Fruit fly (Drosophila melanogaster) S2 (cell line): Measurements from ENCODE around the gene Myo31DF.

ENCODE experiments used
- CG8478 ChIP-seq: fragments of >200 bp; optimal IDR thresholded peaks from 2 replicates; lab custom pipeline; 2018
- CTCF ChIP-seq, 2 experiments: fragments of >200 bp; optimal IDR thresholded peaks; 2 replicates each; lab custom pipeline; 2018

Gene Myo31DF

dm6 chr2L:10526953-10527584, 20.5 kb upstream of the Myo31DF start, which contains the start of gene Lip4:
Lip4 (plus strand) TSS chr2L:10527572.
- TF ChIP-seq CTCF (optimal IDR thresholded peaks at IDR 0.05; lab: Kevin White, UChicago), result no peak
- TF ChIP-seq CG8478 (lab: Kevin White, UChicago), result no peak

- TF ChIP-seq CTCF (optimal IDR thresholded peaks at IDR 0.05; lab: Kevin White, UChicago) (no peak), CG8478 (lab: Kevin White, UChicago) (no peak)
These were observed 15.8 kb upstream of the Myo31DF start for dm6 chr2L:10522174-10522893.

- no peak for TF ChIP-seq CG8478 (lab: Kevin White, UChicago)
- TF ChIP-seq CTCF (optimal IDR thresholded peaks at IDR 0.05; lab: Kevin White, UChicago), result no peak
These were observed 12.6 kb upstream of the Myo31DF start for dm6 chr2L:10519225-10519624.

- TF ChIP-seq CTCF (optimal IDR thresholded peaks at IDR 0.05; lab: Kevin White, UChicago) (peak; percentile 13 to 15), CG8478 (lab: Kevin White, UChicago) (no peak)
These were observed 10.5 kb upstream of the Myo31DF start, which contains the start of the genes Fatp1 and Lrr47 for dm6 chr2L:10517085-10517484. Fatp1 (minus strand) TSS chr2L:10517218. Lrr47 (plus strand) TSS chr2L:10517335.

dm6 chr2L:10516470-10517048, 10.0 kb upstream of the Myo31DF start:
- TF ChIP-seq CG8478 (lab: Kevin White, UChicago), result no peak
- no peak for TF ChIP-seq CTCF (optimal IDR thresholded peaks at IDR 0.05; lab: Kevin White, UChicago)

dm6 chr2L:10515553-10516174, 9.1 kb upstream of the Myo31DF start:
- TF ChIP-seq CG8478 (lab: Kevin White, UChicago) (no peak), CTCF (optimal IDR thresholded peaks at IDR 0.05; lab: Kevin White, UChicago) (no peak)

- TF ChIP-seq CTCF (optimal IDR thresholded peaks at IDR 0.05; lab: Kevin White, UChicago) (no peak), CG8478 (lab: Kevin White, UChicago) (no peak)
These were observed 8.1 kb upstream of the Myo31DF start for dm6 chr2L:10514586-10515137.

dm6 chr2L:10513837-10514499, 7.4 kb upstream of the Myo31DF start:
- no peak for TF ChIP-seq CTCF (optimal IDR thresholded peaks at IDR 0.05; lab: Kevin White, UChicago)
- TF ChIP-seq CG8478 (lab: Kevin White, UChicago), result no peak

- TF ChIP-seq CTCF (optimal IDR thresholded peaks at IDR 0.05; lab: Kevin White, UChicago) (no peak), CG8478 (lab: Kevin White, UChicago) (no peak)
These were observed 4.3 kb upstream of the Myo31DF start for dm6 chr2L:10510843-10511242.

- TF ChIP-seq CG8478 (lab: Kevin White, UChicago) (no peak), CTCF (optimal IDR thresholded peaks at IDR 0.05; lab: Kevin White, UChicago) (no peak)
These were observed 3.5 kb upstream of the Myo31DF start, which contains the start of gene CG7384 for dm6 chr2L:10510088-10510487. CG7384 (minus strand) TSS chr2L:10510453.

dm6 chr2L:10505345-10505744, 1.2 kb downstream of the Myo31DF start:
- TF ChIP-seq CG8478 (lab: Kevin White, UChicago), result no peak
- TF ChIP-seq CTCF (optimal IDR thresholded peaks at IDR 0.05; lab: Kevin White, UChicago), result no peak

- TF ChIP-seq CTCF (optimal IDR thresholded peaks at IDR 0.05; lab: Kevin White, UChicago) (no peak), CG8478 (lab: Kevin White, UChicago) (no peak)
These were observed 1.7 kb downstream of the Myo31DF start for dm6 chr2L:10504895-10505294.

dm6 chr2L:10503356-10503977, 3.1 kb downstream of the Myo31DF start:
- TF ChIP-seq CTCF (optimal IDR thresholded peaks at IDR 0.05; lab: Kevin White, UChicago), result no peak
- TF ChIP-seq CG8478 (lab: Kevin White, UChicago), result no peak
